Worm (Caenorhabditis elegans) whole organism, L2 larva: ENCODE results near the gene Y53C12A.7.

Experiments
- C34F6.9 ChIP-seq: fragments of 150-350 bp; optimal IDR thresholded peaks from 2 replicates; lab custom pipeline; 2014; ENCODE audit warnings: missing biosample characterization, missing genetic modification characterization
- F13H6.1 ChIP-seq: sonication (generic microtip); optimal IDR thresholded peaks from 2 replicates; lab custom pipeline; 2016; ENCODE audit warnings: missing genetic modification characterization, missing compliant biosample characterization
- Y55F3AM.14 ChIP-seq: fragments of 200-800 bp; sonication (Bioruptor generic); optimal IDR thresholded peaks from 2 replicates; lab custom pipeline; 2018; ENCODE audit warnings: mild to moderate bottlenecking, missing genetic modification characterization, missing compliant biosample characterization
- alr-1 ChIP-seq: fragments of 150-350 bp; optimal IDR thresholded peaks from 2 replicates; lab custom pipeline; 2014; ENCODE audit warnings: missing biosample characterization, missing genetic modification characterization
- ama-1 ChIP-seq: fragments of 150-350 bp; optimal IDR thresholded peaks from 2 replicates; lab custom pipeline; 2018; ENCODE audit warnings: inconsistent platforms
- ceh-16 ChIP-seq: fragments of 150-350 bp; optimal IDR thresholded peaks from 2 replicates; lab custom pipeline; 2014; ENCODE audit warnings: missing biosample characterization, missing genetic modification characterization
- ceh-82 ChIP-seq: fragments of 150-350 bp; optimal IDR thresholded peaks from 2 replicates; lab custom pipeline; 2014; ENCODE audit warnings: missing biosample characterization, missing genetic modification characterization
- crh-2 ChIP-seq: sonication (generic microtip); optimal IDR thresholded peaks from 2 replicates; lab custom pipeline; 2017; ENCODE audit warnings: missing biosample characterization, missing genetic modification characterization
- dmd-4 ChIP-seq: sonication (generic microtip); optimal IDR thresholded peaks from 2 replicates; lab custom pipeline; 2017; ENCODE audit warnings: missing biosample characterization, missing genetic modification characterization
- elt-1 ChIP-seq: fragments of 150-350 bp; optimal IDR thresholded peaks from 2 replicates; lab custom pipeline; 2014; ENCODE audit warnings: missing biosample characterization, missing genetic modification characterization
- elt-3 ChIP-seq: sonication (generic microtip); optimal IDR thresholded peaks from 2 replicates; lab custom pipeline; 2017; ENCODE audit warnings: missing biosample characterization, missing genetic modification characterization
- gmeb-1 ChIP-seq: fragments of 150-350 bp; optimal IDR thresholded peaks from 2 replicates; lab custom pipeline; 2014; ENCODE audit warnings: missing biosample characterization, missing genetic modification characterization
- lin-13 ChIP-seq: fragments of 150-350 bp; optimal IDR thresholded peaks from 2 replicates; lab custom pipeline; 2014; ENCODE audit warnings: missing biosample characterization, missing genetic modification reagents, missing genetic modification characterization
- lsy-2 ChIP-seq, 2 experiments: fragments of 150-350 bp in 1 of 2; sonication (generic microtip) in 1 of 2; optimal IDR thresholded peaks; 2 replicates each; lab custom pipeline; 2014 to 2017; ENCODE audit warnings: missing biosample characterization in 2 of 2, missing genetic modification characterization in 2 of 2
- mab-5 ChIP-seq: fragments of 150-350 bp; optimal IDR thresholded peaks from 2 replicates; lab custom pipeline; 2014; ENCODE audit warnings: missing biosample characterization, missing genetic modification characterization
- mbf-1 ChIP-seq: sonication (generic microtip); optimal IDR thresholded peaks from 2 replicates; lab custom pipeline; 2017; ENCODE audit warnings: missing biosample characterization, missing genetic modification characterization
- nhr-10 ChIP-seq: sonication (generic microtip); optimal IDR thresholded peaks from 2 replicates; lab custom pipeline; 2017; ENCODE audit warnings: missing biosample characterization, missing genetic modification characterization
- nhr-129 ChIP-seq: fragments of 150-350 bp; optimal IDR thresholded peaks from 2 replicates; lab custom pipeline; 2014; ENCODE audit warnings: missing biosample characterization, missing genetic modification characterization
- nhr-237 ChIP-seq: fragments of 150-350 bp; optimal IDR thresholded peaks from 2 replicates; lab custom pipeline; 2014; ENCODE audit warnings: missing biosample characterization, missing genetic modification characterization
- nhr-25 ChIP-seq: fragments of 150-350 bp; sonication (generic microtip); optimal IDR thresholded peaks from 3 replicates; lab custom pipeline; 2014; ENCODE audit warnings: missing biosample characterization, missing genetic modification characterization
- nhr-77 ChIP-seq: fragments of 150-350 bp; optimal IDR thresholded peaks from 2 replicates; lab custom pipeline; 2014; ENCODE audit warnings: missing biosample characterization, missing genetic modification characterization
- peb-1 ChIP-seq: fragments of 150-350 bp; optimal IDR thresholded peaks from 2 replicates; lab custom pipeline; 2014; ENCODE audit warnings: missing biosample characterization, missing genetic modification characterization
- sem-4 ChIP-seq: fragments of 150-350 bp; optimal IDR thresholded peaks from 2 replicates; lab custom pipeline; 2014; ENCODE audit warnings: missing biosample characterization, missing genetic modification reagents, missing genetic modification characterization
- skn-1 ChIP-seq: sonication (generic microtip); optimal IDR thresholded peaks from 2 replicates; lab custom pipeline; 2017; ENCODE audit warnings: missing biosample characterization, missing genetic modification characterization
- sma-3 ChIP-seq: sonication (generic microtip); optimal IDR thresholded peaks from 2 replicates; lab custom pipeline; 2016; ENCODE audit warnings: missing genetic modification reagents, missing genetic modification characterization, missing compliant biosample characterization
- sma-9 ChIP-seq, 2 experiments: fragments of 150-350 bp in 1 of 2; sonication (generic microtip) in 1 of 2; optimal IDR thresholded peaks; 2 replicates each; lab custom pipeline; 2014 to 2016; ENCODE audit warnings: missing genetic modification characterization in 2 of 2, mild to moderate bottlenecking in 1 of 2, missing biosample characterization in 1 of 2, missing compliant biosample characterization in 1 of 2, missing genetic modification reagents in 1 of 2, moderate library complexity in 1 of 2
- unc-39 ChIP-seq: fragments of 150-350 bp; optimal IDR thresholded peaks from 2 replicates; lab custom pipeline; 2014; ENCODE audit warnings: missing biosample characterization, missing genetic modification characterization
- unc-55 ChIP-seq: fragments of 150-350 bp; sonication (generic microtip); optimal IDR thresholded peaks from 3 replicates; lab custom pipeline; 2014; ENCODE audit warnings: missing biosample characterization, missing genetic modification reagents, missing genetic modification characterization
- unc-62 ChIP-seq: fragments of 150-350 bp; optimal IDR thresholded peaks from 2 replicates; lab custom pipeline; 2014; ENCODE audit warnings: missing biosample characterization, missing genetic modification reagents, missing genetic modification characterization
- ztf-4 ChIP-seq: fragments of 150-350 bp; optimal IDR thresholded peaks from 2 replicates; lab custom pipeline; 2014; ENCODE audit warnings: missing biosample characterization, missing genetic modification characterization

The Y53C12A.7 gene

ce11 chrII:9700363-9700762 lies at the start of gene Y53C12A.7, which contains the start of gene Y53C12A.8:
Gene Y53C12A.7 (plus strand): TSS chrII:9700543.
Gene Y53C12A.8 (minus strand): TSS chrII:9700463.
- TF ChIP-seq mbf-1 (tag; lab: Kevin White, UChicago), result no peak
- TF ChIP-seq ceh-82 (tag; lab: Kevin White, UChicago), result no peak
- TF ChIP-seq sma-9 (GFP tag; optimal IDR thresholded peaks at IDR 0.05; lab: Kevin White, UChicago), result no peak
- no peak for TF ChIP-seq sma-9 (tag; optimal IDR thresholded peaks at IDR 0.05; lab: Kevin White, UChicago)
- no peak for TF ChIP-seq nhr-237 (tag; lab: Kevin White, UChicago)
- no peak for TF ChIP-seq crh-2 (tag; lab: Kevin White, UChicago)
- TF ChIP-seq ztf-4 (tag; lab: Kevin White, UChicago), result no peak
- TF ChIP-seq nhr-77 (tag; lab: Kevin White, UChicago), result no peak
- no peak for TF ChIP-seq F13H6.1 (tag; lab: Kevin White, UChicago)
- TF ChIP-seq unc-39 (tag; lab: Kevin White, UChicago), result no peak
- no peak for TF ChIP-seq lsy-2 (tag; optimal IDR thresholded peaks at IDR 0.05; lab: Kevin White, UChicago)
- no peak for TF ChIP-seq lin-13 (GFP tag; lab: Kevin White, UChicago)
- TF ChIP-seq, all 48 proteins: peak for 0

- no peak for TF ChIP-seq Y55F3AM.14 (GFP tag; lab: Kevin White, UChicago)
- no peak for TF ChIP-seq nhr-77 (tag; lab: Kevin White, UChicago)
Measured at ce11 chrII:9651700-9652099, 48.6 kb upstream of the Y53C12A.7 start, which contains the start of gene ZK1307.4. Gene ZK1307.4 (minus strand): TSS chrII:9651800.

- no peak for TF ChIP-seq ceh-16 (tag; lab: Kevin White, UChicago)
- no peak for TF ChIP-seq alr-1 (tag; lab: Kevin White, UChicago)
- TF ChIP-seq C34F6.9 (tag; lab: Kevin White, UChicago), result no peak
- no peak for TF ChIP-seq mab-5 (tag; lab: Kevin White, UChicago)
- no peak for TF ChIP-seq elt-3 (tag; lab: Kevin White, UChicago)
- no peak for TF ChIP-seq sma-3 (GFP tag; lab: Kevin White, UChicago)
- no peak for TF ChIP-seq lin-13 (GFP tag; lab: Kevin White, UChicago)
- TF ChIP-seq unc-62 (GFP tag; lab: Kevin White, UChicago), result no peak
- TF ChIP-seq ama-1 (lab: Kevin White, UChicago), result no peak
- TF ChIP-seq gmeb-1, result no peak
- no peak for TF ChIP-seq unc-39 (tag; lab: Kevin White, UChicago)
- TF ChIP-seq unc-55 (GFP tag; lab: Kevin White, UChicago), result no peak
- no peak for TF ChIP-seq ztf-4 (tag; lab: Kevin White, UChicago)
- TF ChIP-seq mbf-1 (tag; lab: Kevin White, UChicago), result no peak
- no peak for TF ChIP-seq dmd-4
- no peak for TF ChIP-seq elt-1 (tag; lab: Kevin White, UChicago)
Measured at ce11 chrII:9652919-9653318, 47.4 kb upstream of the Y53C12A.7 start, which contains the start of gene ZK1307.3. Gene ZK1307.3 (minus strand): TSS chrII:9653019.

- TF ChIP-seq C34F6.9 (tag; lab: Kevin White, UChicago) (no peak), nhr-25 (peak; percentile 32)
Measured at ce11 chrII:9653679-9654078, 46.7 kb upstream of the Y53C12A.7 start, which contains the start of gene ZK1307.2. Gene ZK1307.2 (minus strand): TSS chrII:9653952.

- TF ChIP-seq unc-55 (GFP tag; lab: Kevin White, UChicago) (no peak), skn-1 (tag; lab: Kevin White, UChicago) (no peak), C34F6.9 (tag; lab: Kevin White, UChicago) (no peak), nhr-129 (peak; percentile 18), peb-1 (tag; lab: Kevin White, UChicago) (no peak), sma-9 (GFP tag; optimal IDR thresholded peaks at IDR 0.05; lab: Kevin White, UChicago) (peak; percentile 17), sma-9 (tag; optimal IDR thresholded peaks at IDR 0.05; lab: Kevin White, UChicago) (no peak), sem-4 (no peak), nhr-10 (tag; lab: Kevin White, UChicago) (no peak), elt-3 (tag; lab: Kevin White, UChicago) (no peak)
- TF ChIP-seq, all 48 proteins: peak for 2
Measured at ce11 chrII:9655530-9656139, 44.7 kb upstream of the Y53C12A.7 start, which contains the start of gene ZK1307.1. Gene ZK1307.1 (minus strand): TSS chrII:9655580.
